Fruit fly (Drosophila melanogaster) S2 (cell line): Measurements from ENCODE around the gene CG32700.

ENCODE experiments used
- CG8478 ChIP-seq: fragments of >200 bp; optimal IDR thresholded peaks from 2 replicates; lab custom pipeline; 2018
- CTCF ChIP-seq, 2 experiments: fragments of >200 bp; optimal IDR thresholded peaks; 2 replicates each; lab custom pipeline; 2018

The CG32700 gene

dm6 chrX:9550565-9551145, at the start of gene CG32700:
CG32700 (minus strand) TSS chrX:9550838.
- TF ChIP-seq CTCF (optimal IDR thresholded peaks at IDR 0.05; lab: Kevin White, UChicago): peak; percentile 80 to 81
- TF ChIP-seq CG8478: no peak

DNA sequence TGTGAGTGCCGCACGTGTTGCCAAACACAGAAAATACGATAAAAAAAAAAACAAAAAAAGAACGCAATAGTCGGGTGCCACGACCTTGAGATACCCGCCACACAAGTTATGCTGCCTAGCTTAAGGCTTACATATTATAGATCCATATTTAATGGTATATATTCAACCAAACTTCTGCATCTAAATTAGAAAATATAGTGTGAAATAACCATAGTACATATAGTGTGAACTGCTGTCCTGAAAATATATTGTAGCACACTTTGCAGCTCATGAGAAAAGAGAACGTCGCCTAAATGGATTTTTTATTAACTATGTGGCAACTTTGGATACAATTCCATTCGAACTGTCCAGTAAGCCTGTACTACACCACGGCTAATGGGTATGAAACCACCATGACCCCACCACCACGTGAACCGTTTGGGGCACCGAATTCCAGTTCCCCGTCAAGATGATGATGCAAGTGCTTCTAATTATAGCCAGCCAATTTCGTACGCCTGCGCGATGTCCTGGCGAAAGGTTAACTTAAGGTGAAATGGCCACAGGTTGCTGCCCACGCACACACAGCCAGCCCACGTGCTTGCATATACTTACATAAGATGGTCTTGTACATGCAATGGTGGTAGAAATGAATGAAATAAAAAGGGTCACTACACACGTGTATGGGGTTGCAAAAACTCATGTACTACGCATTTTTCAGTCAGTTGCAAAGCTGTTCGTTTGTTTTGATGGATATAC, 49.6 kb upstream of the CG32700 start:
- TF ChIP-seq CTCF (optimal IDR thresholded peaks at IDR 0.05; lab: Kevin White, UChicago) (peak in 1 of 2 experiments; percentile 21), CG8478 (no peak)

- TF ChIP-seq CTCF (optimal IDR thresholded peaks at IDR 0.05; lab: Kevin White, UChicago): no peak
- no peak for TF ChIP-seq CG8478
Observed at dm6 chrX:9599158-9600082, 48.8 kb upstream of the CG32700 start.

DNA sequence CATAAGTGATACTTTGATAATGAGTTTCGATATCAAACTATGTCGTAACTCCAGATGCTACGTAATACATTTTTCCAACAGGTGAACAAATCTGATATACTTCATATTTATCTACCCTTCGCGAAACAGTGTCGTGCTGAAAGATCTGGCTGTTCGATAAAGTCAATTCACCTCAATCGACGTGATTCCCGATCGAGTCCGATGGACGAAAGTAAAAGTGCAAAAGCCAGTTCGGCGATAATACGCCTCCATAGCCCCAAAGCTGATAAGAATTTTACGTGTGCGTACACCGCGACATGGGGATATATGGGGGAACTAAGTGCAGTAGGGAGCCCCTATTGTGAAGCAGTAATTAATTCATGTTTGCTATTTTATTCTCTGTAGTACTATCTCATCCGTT, 47.5 kb upstream of the CG32700 start:
- TF ChIP-seq CTCF (optimal IDR thresholded peaks at IDR 0.05; lab: Kevin White, UChicago): no peak
- TF ChIP-seq CG8478: no peak

DNA sequence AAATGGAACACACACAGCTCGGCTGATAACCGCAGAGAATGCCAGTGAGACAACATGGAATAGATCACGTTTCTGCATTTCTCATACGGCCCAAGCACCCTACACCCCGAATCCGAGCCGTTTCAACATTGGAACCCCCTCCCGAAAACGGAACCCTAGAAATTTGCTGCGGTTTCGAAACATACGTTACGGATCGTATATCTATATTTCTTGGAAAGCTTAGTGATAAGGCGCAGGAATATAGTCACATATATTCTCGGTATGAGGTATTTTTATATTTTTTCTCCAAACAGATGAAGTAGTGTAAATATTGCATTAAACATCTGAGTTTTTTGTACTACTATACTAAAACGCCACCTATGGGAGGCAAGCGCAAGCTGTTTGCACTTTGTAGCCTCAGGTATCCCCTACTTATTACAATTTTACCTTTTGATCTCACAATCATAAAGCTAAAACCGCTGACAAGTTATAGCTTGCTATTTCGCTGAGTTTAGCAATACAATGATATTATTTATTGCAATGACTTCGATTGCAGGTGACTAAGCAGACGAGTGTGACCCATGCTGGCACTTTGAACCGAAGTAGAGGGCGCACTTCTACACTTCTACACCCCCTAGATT, 44.8 kb upstream of the CG32700 start:
- TF ChIP-seq CTCF (optimal IDR thresholded peaks at IDR 0.05; lab: Kevin White, UChicago) (peak; percentile 68 to 75), CG8478 (no peak)

DNA sequence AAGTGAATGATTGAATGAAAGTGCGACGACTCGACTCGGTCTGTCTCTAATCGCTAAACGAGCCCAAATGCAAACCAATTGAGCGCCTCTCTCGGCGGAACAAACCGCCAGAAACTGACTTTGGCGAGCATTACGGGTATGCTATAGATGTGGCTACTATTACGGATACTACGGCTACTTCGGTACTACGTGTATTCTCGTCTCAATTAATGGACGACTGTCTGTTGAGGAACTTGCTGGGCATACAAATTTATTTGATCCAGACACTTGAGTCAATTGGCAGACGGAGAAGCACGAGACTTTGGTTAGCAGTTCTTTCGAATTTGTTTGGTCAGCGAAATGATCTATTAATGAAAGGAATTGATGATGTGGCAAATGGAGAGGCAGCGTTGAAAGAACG, 43.8 kb upstream of the CG32700 start:
- no peak for TF ChIP-seq CG8478
- no peak for TF ChIP-seq CTCF (optimal IDR thresholded peaks at IDR 0.05; lab: Kevin White, UChicago)

DNA sequence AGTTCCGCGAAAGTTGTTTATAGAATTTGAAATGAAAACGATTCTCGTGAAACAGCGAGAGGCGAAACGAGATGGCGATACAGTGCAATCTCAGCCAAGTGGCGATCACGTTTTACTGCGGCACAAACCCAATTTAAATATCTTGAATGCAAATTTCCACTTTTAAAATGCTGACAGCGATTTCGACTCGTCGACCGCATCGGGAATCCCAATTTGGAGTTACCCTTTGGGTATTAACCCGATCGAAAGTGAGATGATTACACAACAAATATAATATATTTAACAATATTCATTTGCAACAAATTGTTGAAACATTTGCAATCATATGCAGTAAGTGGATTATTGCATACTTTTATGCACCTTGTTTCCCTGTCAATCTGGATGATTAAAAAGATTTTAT, 40.0 kb upstream of the CG32700 start:
- TF ChIP-seq CG8478 (no peak), CTCF (optimal IDR thresholded peaks at IDR 0.05; lab: Kevin White, UChicago) (no peak)

DNA sequence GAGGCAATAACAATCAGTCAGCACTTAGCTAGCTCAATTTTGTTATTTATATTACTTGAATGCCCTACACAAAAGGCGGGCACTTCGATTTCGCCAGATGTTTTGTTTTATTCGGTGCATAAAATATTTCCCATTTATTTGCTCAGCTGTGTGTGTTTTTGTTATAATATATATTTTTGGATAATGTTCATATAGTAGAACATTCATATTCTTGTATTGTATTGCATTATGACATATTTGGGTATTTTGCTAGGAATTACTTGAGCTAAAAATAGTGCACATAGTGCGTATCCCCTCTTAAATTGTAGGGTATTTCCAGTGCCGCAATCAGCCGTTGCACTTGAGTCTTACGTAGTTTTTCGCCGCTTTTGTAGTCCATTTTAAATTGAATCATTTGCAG, 39.3 kb upstream of the CG32700 start:
- TF ChIP-seq CTCF (optimal IDR thresholded peaks at IDR 0.05; lab: Kevin White, UChicago) (no peak), CG8478 (no peak)

DNA sequence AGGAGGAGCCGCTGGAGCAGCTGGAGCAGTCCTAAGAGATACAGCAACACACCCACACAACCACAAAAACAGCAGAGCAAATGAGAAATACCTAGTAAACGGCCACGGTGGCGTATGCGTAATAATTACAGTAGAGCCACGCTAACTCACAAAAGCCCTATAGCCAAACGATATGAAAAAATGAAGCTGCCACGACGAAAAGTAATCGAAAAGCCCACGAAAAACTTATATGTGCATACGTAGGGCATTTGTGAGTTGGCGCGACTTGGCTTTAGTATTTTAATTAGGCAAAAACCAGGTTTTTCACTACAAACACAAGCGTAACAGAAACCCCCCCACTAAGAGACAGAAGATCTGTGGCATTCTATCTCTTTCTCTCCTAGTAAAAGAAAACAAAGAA, 37.2 kb upstream of the CG32700 start:
- no peak for TF ChIP-seq CTCF (optimal IDR thresholded peaks at IDR 0.05; lab: Kevin White, UChicago)
- TF ChIP-seq CG8478: no peak

DNA sequence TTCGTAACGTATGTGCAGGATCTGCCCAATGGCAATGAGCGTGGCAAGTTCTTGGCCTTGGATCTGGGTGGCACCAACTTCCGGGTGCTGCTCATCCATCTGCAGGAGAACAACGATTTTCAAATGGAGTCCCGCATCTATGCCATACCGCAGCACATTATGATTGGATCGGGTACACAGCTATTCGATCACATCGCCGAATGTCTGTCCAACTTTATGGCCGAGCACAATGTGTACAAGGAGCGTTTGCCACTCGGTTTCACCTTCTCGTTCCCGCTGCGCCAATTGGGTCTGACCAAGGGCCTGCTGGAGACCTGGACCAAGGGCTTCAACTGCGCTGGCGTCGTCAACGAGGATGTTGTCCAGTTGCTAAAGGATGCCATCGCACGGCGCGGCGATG, 36.0 kb upstream of the CG32700 start:
- TF ChIP-seq CG8478 (no peak), CTCF (optimal IDR thresholded peaks at IDR 0.05; lab: Kevin White, UChicago) (no peak)

dm6 chrX:9586038-9586437, 35.4 kb upstream of the CG32700 start:
- TF ChIP-seq CG8478 (no peak), CTCF (optimal IDR thresholded peaks at IDR 0.05; lab: Kevin White, UChicago) (no peak)

- TF ChIP-seq CG8478: no peak
- no peak for TF ChIP-seq CTCF (optimal IDR thresholded peaks at IDR 0.05; lab: Kevin White, UChicago)
Observed at dm6 chrX:9585359-9586002, 34.8 kb upstream of the CG32700 start, which contains the start of gene Hex-A. Hex-A (plus strand) TSS chrX:9585675.

dm6 chrX:9584948-9585315, 34.3 kb upstream of the CG32700 start:
- TF ChIP-seq CG8478: no peak
- no peak for TF ChIP-seq CTCF (optimal IDR thresholded peaks at IDR 0.05; lab: Kevin White, UChicago)

dm6 chrX:9584104-9584947, 33.7 kb upstream of the CG32700 start:
- no peak for TF ChIP-seq CTCF (optimal IDR thresholded peaks at IDR 0.05; lab: Kevin White, UChicago)
